Worm (Caenorhabditis elegans): ENCODE measurements around the gene apa-2.

The apa-2 gene

ce11 chrX:9324962-9325361 is 13.5 kb upstream of the apa-2 start:
- TF ChIP-seq ceh-82 (tag; optimal IDR thresholded peaks at IDR 0.05) (no peak), dmd-4 (tag; optimal IDR thresholded peaks at IDR 0.05) (no peak), elt-1 (tag; optimal IDR thresholded peaks at IDR 0.05) (no peak), mdl-1 (tag; optimal IDR thresholded peaks at IDR 0.05) (no peak), nhr-11 (tag; optimal IDR thresholded peaks at IDR 0.05) (no peak), unc-62 (GFP tag; optimal IDR thresholded peaks at IDR 0.05) (no peak), nhr-12 (tag; optimal IDR thresholded peaks at IDR 0.05) (no peak), Y55F3AM.14 (GFP tag; optimal IDR thresholded peaks at IDR 0.05) (no peak), skn-1 (tag; optimal IDR thresholded peaks at IDR 0.05) (no peak), mbf-1 (tag; optimal IDR thresholded peaks at IDR 0.05) (no peak), nhr-77 (tag; optimal IDR thresholded peaks at IDR 0.05) (no peak)

ce11 chrX:9330721-9331212 is 7.7 kb upstream of the apa-2 start, which contains the start of gene T20B5.2:
TSS of gene T20B5.2 (plus strand) at chrX:9331162.
- no peak for TF ChIP-seq elt-1 (tag; optimal IDR thresholded peaks at IDR 0.05)
- peak; percentile 14 for TF ChIP-seq nhr-129 (tag; optimal IDR thresholded peaks at IDR 0.05)
- peak; percentile 77 for TF ChIP-seq F13H6.1 (tag; optimal IDR thresholded peaks at IDR 0.05)

- TF ChIP-seq unc-39 (tag; optimal IDR thresholded peaks at IDR 0.05) (no peak), ZK546.5 (tag; optimal IDR thresholded peaks at IDR 0.05) (no peak), nhr-77 (tag; optimal IDR thresholded peaks at IDR 0.05) (no peak), ceh-16 (tag; optimal IDR thresholded peaks at IDR 0.05) (no peak), ztf-4 (tag; optimal IDR thresholded peaks at IDR 0.05) (no peak), mab-5 (tag; optimal IDR thresholded peaks at IDR 0.05) (no peak), R02D3.7 (tag; optimal IDR thresholded peaks at IDR 0.05) (no peak), unc-55 (GFP tag; optimal IDR thresholded peaks at IDR 0.05) (no peak), Y55F3AM.14 (GFP tag; optimal IDR thresholded peaks at IDR 0.05) (no peak), nhr-129 (tag; optimal IDR thresholded peaks at IDR 0.05) (no peak), C34F6.9 (tag; optimal IDR thresholded peaks at IDR 0.05) (no peak), nhr-21 (tag; optimal IDR thresholded peaks at IDR 0.05) (no peak), ama-1 (optimal IDR thresholded peaks at IDR 0.05) (no peak), sma-9 (GFP tag; optimal IDR thresholded peaks at IDR 0.05) (no peak), sma-9 (tag; optimal IDR thresholded peaks at IDR 0.05) (no peak), lin-39 (tag; optimal IDR thresholded peaks at IDR 0.05) (no peak), zag-1 (tag; optimal IDR thresholded peaks at IDR 0.05) (no peak), lin-11 (tag; optimal IDR thresholded peaks at IDR 0.05) (no peak), nhr-6 (tag; optimal IDR thresholded peaks at IDR 0.05) (no peak), blmp-1 (tag; optimal IDR thresholded peaks at IDR 0.05; ENCODE audit: insufficient read depth) (no peak), ztf-11 (tag; optimal IDR thresholded peaks at IDR 0.05) (no peak)
These were observed 2.2 kb upstream of the apa-2 start for ce11 chrX:9336227-9336626.

ce11 chrX:9337832-9338231 is 643 bp upstream of the apa-2 start:
- TF ChIP-seq nhr-12 (tag; optimal IDR thresholded peaks at IDR 0.05) (no peak), mbf-1 (tag; optimal IDR thresholded peaks at IDR 0.05) (no peak), mab-5 (tag; optimal IDR thresholded peaks at IDR 0.05) (peak; percentile 76), nhr-25 (tag; optimal IDR thresholded peaks at IDR 0.05) (no peak), ceh-16 (tag; optimal IDR thresholded peaks at IDR 0.05) (no peak), skn-1 (tag; optimal IDR thresholded peaks at IDR 0.05) (no peak), aly-2 (tag; optimal IDR thresholded peaks at IDR 0.05) (no peak), nhr-129 (tag; optimal IDR thresholded peaks at IDR 0.05) (peak; percentile 81), ztf-1 (GFP tag; conservative IDR thresholded peaks at IDR 0.05) (no peak), sma-9 (GFP tag; optimal IDR thresholded peaks at IDR 0.05) (peak; percentile 17), sma-9 (tag; optimal IDR thresholded peaks at IDR 0.05) (no peak), unc-39 (tag; optimal IDR thresholded peaks at IDR 0.05) (peak; percentile 14), gmeb-1 (tag; optimal IDR thresholded peaks at IDR 0.05) (peak; percentile 21), lin-13 (GFP tag; optimal IDR thresholded peaks at IDR 0.05) (peak; percentile 67), ztf-4 (tag; optimal IDR thresholded peaks at IDR 0.05) (peak; percentile 28), dmd-4 (tag; optimal IDR thresholded peaks at IDR 0.05) (no peak), F13H6.1 (tag; optimal IDR thresholded peaks at IDR 0.05) (peak; percentile 55), snpc-4 (tag; optimal IDR thresholded peaks at IDR 0.05) (peak; percentile 8), C34F6.9 (tag; optimal IDR thresholded peaks at IDR 0.05) (peak; percentile 75), egl-27 (tag; optimal IDR thresholded peaks at IDR 0.05) (peak; percentile 55), lin-11 (tag; optimal IDR thresholded peaks at IDR 0.05) (peak; percentile 38), crh-2 (tag; optimal IDR thresholded peaks at IDR 0.05) (peak; percentile 61), nhr-6 (tag; optimal IDR thresholded peaks at IDR 0.05) (no peak), nhr-21 (tag; optimal IDR thresholded peaks at IDR 0.05) (peak; percentile 5), sem-4 (tag; optimal IDR thresholded peaks at IDR 0.05) (peak; percentile 5), fos-1 (tag; optimal IDR thresholded peaks at IDR 0.05) (peak; percentile 41), mdl-1 (tag; optimal IDR thresholded peaks at IDR 0.05) (peak in 1 of 2 experiments; percentile 65), unc-62 (GFP tag; optimal IDR thresholded peaks at IDR 0.05) (no peak), ceh-82 (tag; optimal IDR thresholded peaks at IDR 0.05) (peak; percentile 44), lsy-2 (tag; optimal IDR thresholded peaks at IDR 0.05) (peak; percentile 54 to 63), zag-1 (tag; optimal IDR thresholded peaks at IDR 0.05) (peak; percentile 74), Y55F3AM.14 (GFP tag; optimal IDR thresholded peaks at IDR 0.05) (peak; percentile 69), unc-55 (GFP tag; optimal IDR thresholded peaks at IDR 0.05) (peak; percentile 91)
